Fruit fly (Drosophila melanogaster) S2 (cell line): ENCODE results near the gene Liprin-alpha.

Source experiments
- CG8478 ChIP-seq: fragments of >200 bp; optimal IDR thresholded peaks from 2 replicates; lab custom pipeline; 2018
- CTCF ChIP-seq, 2 experiments: fragments of >200 bp; optimal IDR thresholded peaks; 2 replicates each; lab custom pipeline; 2018

The Liprin-alpha gene

dm6 chr2L:6708997-6709662 is 14.6 kb upstream of the Liprin-alpha start, which contains the start of gene Tsp:
TSS of gene Tsp (minus strand) at chr2L:6709086.
- TF ChIP-seq CG8478 (lab: Kevin White, UChicago) (no peak), CTCF (optimal IDR thresholded peaks at IDR 0.05; lab: Kevin White, UChicago) (no peak)

- TF ChIP-seq CTCF (optimal IDR thresholded peaks at IDR 0.05; lab: Kevin White, UChicago) (no peak), CG8478 (lab: Kevin White, UChicago) (no peak)
These were observed 7.4 kb upstream of the Liprin-alpha start, which contains the start of gene AkhR for dm6 chr2L:6716182-6716770. TSS of gene AkhR (minus strand) at chr2L:6716186.

- no peak for TF ChIP-seq CG8478 (lab: Kevin White, UChicago)
- TF ChIP-seq CTCF (optimal IDR thresholded peaks at IDR 0.05; lab: Kevin White, UChicago): no peak
These were observed 6.8 kb upstream of the Liprin-alpha start for dm6 chr2L:6716921-6717320.

dm6 chr2L:6717460-6717859 is 6.2 kb upstream of the Liprin-alpha start, which contains the start of gene Aatf:
TSS of gene Aatf (plus strand) at chr2L:6717625.
- TF ChIP-seq CTCF (optimal IDR thresholded peaks at IDR 0.05; lab: Kevin White, UChicago) (peak in 1 of 2 experiments; percentile 23), CG8478 (lab: Kevin White, UChicago) (no peak)

dm6 chr2L:6721710-6722109 is 2.0 kb upstream of the Liprin-alpha start:
- TF ChIP-seq CTCF (optimal IDR thresholded peaks at IDR 0.05; lab: Kevin White, UChicago) (no peak), CG8478 (lab: Kevin White, UChicago) (no peak)

- TF ChIP-seq CG8478 (lab: Kevin White, UChicago) (no peak), CTCF (optimal IDR thresholded peaks at IDR 0.05; lab: Kevin White, UChicago) (no peak)
These were observed 617 bp upstream of the Liprin-alpha start, which contains the start of gene homer for dm6 chr2L:6722822-6723749. TSS of gene homer (minus strand) at chr2L:6723359.

dm6 chr2L:6732566-6732965 is 8.9 kb downstream of the Liprin-alpha start, which contains the start of gene TTLL3B:
TSS of gene TTLL3B (plus strand) at chr2L:6732866.
- TF ChIP-seq CTCF (optimal IDR thresholded peaks at IDR 0.05; lab: Kevin White, UChicago) (no peak), CG8478 (lab: Kevin White, UChicago) (no peak)

- TF ChIP-seq CG8478 (lab: Kevin White, UChicago): no peak
- no peak for TF ChIP-seq CTCF (optimal IDR thresholded peaks at IDR 0.05; lab: Kevin White, UChicago)
These were observed 16.4 kb downstream of the Liprin-alpha start, which contains the start of gene TTLL3A for dm6 chr2L:6740088-6740487. TSS of gene TTLL3A (minus strand) at chr2L:6740188.

- TF ChIP-seq CG8478 (lab: Kevin White, UChicago) (no peak), CTCF (optimal IDR thresholded peaks at IDR 0.05; lab: Kevin White, UChicago) (no peak)
These were observed 18.4 kb downstream of the Liprin-alpha start, which contains the start of gene meng for dm6 chr2L:6741980-6742591. TSS of gene meng (plus strand) at chr2L:6742502.

dm6 chr2L:6745522-6745921 is 21.8 kb downstream of the Liprin-alpha start, which contains the start of gene CG31910:
TSS of gene CG31910 (minus strand) at chr2L:6745622.
- TF ChIP-seq CG8478 (lab: Kevin White, UChicago) (no peak), CTCF (optimal IDR thresholded peaks at IDR 0.05; lab: Kevin White, UChicago) (no peak)

- TF ChIP-seq CG8478 (lab: Kevin White, UChicago): no peak
- TF ChIP-seq CTCF (optimal IDR thresholded peaks at IDR 0.05; lab: Kevin White, UChicago): no peak
These were observed 24.1 kb downstream of the Liprin-alpha start, which contains the start of gene CG44271 for dm6 chr2L:6747814-6748213. TSS of gene CG44271 (minus strand) at chr2L:6747914.

- TF ChIP-seq CTCF (optimal IDR thresholded peaks at IDR 0.05; lab: Kevin White, UChicago): no peak
- no peak for TF ChIP-seq CG8478 (lab: Kevin White, UChicago)
These were observed 27.3 kb downstream of the Liprin-alpha start for dm6 chr2L:6751037-6751436.

- TF ChIP-seq CTCF (optimal IDR thresholded peaks at IDR 0.05; lab: Kevin White, UChicago): no peak
- no peak for TF ChIP-seq CG8478 (lab: Kevin White, UChicago)
These were observed 35.8 kb downstream of the Liprin-alpha start, which contains the start of gene CG11322 for dm6 chr2L:6759528-6759927. TSS of gene CG11322 (minus strand) at chr2L:6759628.

dm6 chr2L:6772655-6773054 is 49.0 kb downstream of the Liprin-alpha start, which contains the start of gene LUBEL:
TSS of gene LUBEL (minus strand) at chr2L:6772755.
- no peak for TF ChIP-seq CTCF (optimal IDR thresholded peaks at IDR 0.05; lab: Kevin White, UChicago)
- TF ChIP-seq CG8478 (lab: Kevin White, UChicago): no peak
